Fruit fly (Drosophila melanogaster) whole organism, embryonic: ENCODE results near the gene Tsp29Fa.

Experiments used
- Ada2b ChIP-seq: fragments of 200-800 bp; sonication (Bioruptor generic); IDR thresholded peaks from 2 replicates; pipeline ENCODE4 v1.3.6; 2022; ENCODE audit warnings: missing biosample characterization, missing genetic modification characterization
- Atf6 ChIP-seq: fragments of 200-800 bp; sonication (Bioruptor generic); IDR thresholded peaks from 2 replicates; pipeline ENCODE4 v1.3.6; 2022; ENCODE audit warnings: missing biosample characterization, missing genetic modification characterization
- CG1024 ChIP-seq: fragments of 200-800 bp; sonication (Bioruptor generic); IDR thresholded peaks from 2 replicates; pipeline ENCODE4 v1.3.6; 2022; ENCODE audit warnings: missing biosample characterization, missing genetic modification characterization
- CG11085 ChIP-seq: fragments of 200-800 bp; sonication (Bioruptor generic); IDR thresholded peaks from 2 replicates; pipeline ENCODE4 v1.3.6; 2022; ENCODE audit warnings: missing biosample characterization, missing genetic modification characterization
- CG12155 ChIP-seq: fragments of 200-800 bp; sonication (Bioruptor generic); optimal IDR thresholded peaks from 3 replicates; lab custom pipeline; 2016; ENCODE audit warnings: missing biosample characterization, missing genetic modification characterization
- CG12659 ChIP-seq: fragments of 200-800 bp; sonication (Bioruptor generic); optimal IDR thresholded peaks from 3 replicates; lab custom pipeline; 2017; ENCODE audit warnings: mild to moderate bottlenecking, missing biosample characterization, missing genetic modification reagents, missing genetic modification characterization
- CG12769 ChIP-seq: fragments of 200-800 bp; sonication (Bioruptor generic); optimal IDR thresholded peaks from 2 replicates; lab custom pipeline; 2019; ENCODE audit warnings: missing biosample characterization, mild to moderate bottlenecking, missing genetic modification characterization, moderate library complexity
- CG15601 ChIP-seq: fragments of 200-800 bp; sonication (Bioruptor generic); optimal IDR thresholded peaks from 3 replicates; lab custom pipeline; 2019; ENCODE audit warnings: missing biosample characterization, mild to moderate bottlenecking, missing genetic modification characterization, moderate library complexity
- CG18262 ChIP-seq: fragments of 200-800 bp; optimal IDR thresholded peaks from 3 replicates; lab custom pipeline; 2019; ENCODE audit warnings: missing biosample characterization, mild to moderate bottlenecking, missing genetic modification characterization, moderate library complexity
- CG1832 ChIP-seq: fragments of 200-800 bp; sonication (Bioruptor generic); optimal IDR thresholded peaks from 2 replicates; lab custom pipeline; 2017; ENCODE audit warnings: missing biosample characterization, mild to moderate bottlenecking, missing genetic modification characterization, inconsistent platforms
- CG18476 ChIP-seq: fragments of 200-800 bp; sonication (Bioruptor generic); optimal IDR thresholded peaks from 2 replicates; lab custom pipeline; 2016; ENCODE audit warnings: missing biosample characterization, mild to moderate bottlenecking, missing genetic modification characterization
- CG2875 ChIP-seq: fragments of 200-800 bp; sonication (Bioruptor generic); optimal IDR thresholded peaks from 2 replicates; lab custom pipeline; 2017; ENCODE audit warnings: missing biosample characterization, mild to moderate bottlenecking, missing genetic modification characterization, missing genetic modification reagents
- CG31224 ChIP-seq: fragments of 200-800 bp; sonication (Bioruptor generic); IDR thresholded peaks from 2 replicates; pipeline ENCODE4 v1.3.6; 2022; ENCODE audit warnings: missing biosample characterization, missing genetic modification characterization
- CG3163 ChIP-seq: fragments of 200-800 bp; sonication (Bioruptor generic); optimal IDR thresholded peaks from 3 replicates; lab custom pipeline; 2016; ENCODE audit warnings: missing biosample characterization, missing genetic modification characterization
- CG34422 ChIP-seq: fragments of 200-800 bp; sonication (Bioruptor generic); IDR thresholded peaks from 3 replicates; pipeline ENCODE4 v1.3.6; 2022; ENCODE audit warnings: missing biosample characterization, missing genetic modification characterization
- CG4404 ChIP-seq: fragments of 200-800 bp; sonication (Bioruptor generic); IDR thresholded peaks from 2 replicates; pipeline ENCODE4 v1.3.6; 2022; ENCODE audit warnings: missing biosample characterization, missing genetic modification characterization
- CG5180 ChIP-seq: fragments of 200-800 bp; sonication (Bioruptor generic); optimal IDR thresholded peaks from 3 replicates; lab custom pipeline; 2017; ENCODE audit warnings: missing biosample characterization, missing genetic modification characterization, mild to moderate bottlenecking, moderate library complexity, missing genetic modification reagents
- CG8089 ChIP-seq: fragments of 200-800 bp; sonication (Bioruptor generic); optimal IDR thresholded peaks from 3 replicates; lab custom pipeline; 2016; ENCODE audit warnings: missing biosample characterization, missing genetic modification characterization
- Dref ChIP-seq: fragments of 200-800 bp; sonication (Bioruptor generic); IDR thresholded peaks from 2 replicates; pipeline ENCODE4 v1.3.6; 2022; ENCODE audit warnings: missing biosample characterization, missing genetic modification characterization
- E2f1 ChIP-seq: fragments of 200-800 bp; sonication (Bioruptor generic); IDR thresholded peaks from 2 replicates; pipeline ENCODE4 v1.3.6; 2022; ENCODE audit warnings: missing biosample characterization, missing genetic modification characterization
- Fer3 ChIP-seq: fragments of 200-800 bp; sonication (Bioruptor generic); optimal IDR thresholded peaks from 2 replicates; lab custom pipeline; 2018; ENCODE audit warnings: missing biosample characterization, mild to moderate bottlenecking, missing genetic modification characterization, moderate library complexity
- Gug ChIP-seq: fragments of 200-800 bp; sonication (Bioruptor generic); IDR thresholded peaks from 4 replicates; pipeline ENCODE4 v1.3.6; 2022; ENCODE audit warnings: missing biosample characterization, missing genetic modification characterization
- HLH4C ChIP-seq: fragments of 200-800 bp; sonication (Bioruptor generic); IDR thresholded peaks from 3 replicates; pipeline ENCODE4 v1.3.6; 2022; ENCODE audit warnings: missing biosample characterization, missing genetic modification characterization; ENCODE audit not compliant: partially characterized antibody
- MTF-1 ChIP-seq: fragments of 200-800 bp; sonication (Bioruptor generic); optimal IDR thresholded peaks from 2 replicates; lab custom pipeline; 2018; ENCODE audit warnings: missing biosample characterization, mild to moderate bottlenecking, missing genetic modification characterization, borderline replicate concordance
- Med ChIP-seq: fragments of 200-800 bp; sonication (Bioruptor generic); peaks from one replicate; lab custom pipeline; 2016; ENCODE audit warnings: missing biosample characterization, missing genetic modification characterization, mild to moderate bottlenecking, inconsistent platforms, moderate library complexity
- Stat92E ChIP-seq, 3 experiments: fragments of >200 bp in 2 of 3; fragments of 200-800 bp in 1 of 3; sonication (Bioruptor generic) in 1 of 3; optimal IDR thresholded peaks; 2 replicates each; lab custom pipeline; 2017 to 2019; ENCODE audit warnings: missing biosample characterization in 3 of 3, missing genetic modification characterization in 3 of 3, mild to moderate bottlenecking in 1 of 3, moderate library complexity in 1 of 3
- Taf1 ChIP-seq: fragments of 200-800 bp; sonication (Bioruptor generic); IDR thresholded peaks from 2 replicates; pipeline ENCODE4 v1.3.6; 2022; ENCODE audit warnings: missing biosample characterization, missing genetic modification characterization
- YL-1 ChIP-seq: fragments of 200-800 bp; sonication (Bioruptor generic); optimal IDR thresholded peaks from 3 replicates; lab custom pipeline; 2017; ENCODE audit warnings: missing biosample characterization, mild to moderate bottlenecking, missing genetic modification characterization
- ase ChIP-seq: fragments of 200-800 bp; sonication (Bioruptor generic); IDR thresholded peaks from 3 replicates; pipeline ENCODE4 v1.3.6; 2022; ENCODE audit warnings: missing biosample characterization, missing genetic modification characterization
- bcd ChIP-seq: fragments of 200-800 bp; sonication (Bioruptor generic); optimal IDR thresholded peaks from 2 replicates; lab custom pipeline; 2017; ENCODE audit warnings: missing biosample characterization, mild to moderate bottlenecking, missing genetic modification characterization
- croc ChIP-seq: fragments of 200-800 bp; sonication (Bioruptor generic); conservative IDR thresholded peaks from 3 replicates; pipeline ENCODE4 v1.3.6; 2022; ENCODE audit warnings: missing biosample characterization, missing genetic modification characterization
- dysf ChIP-seq: fragments of 200-800 bp; sonication (Bioruptor generic); IDR thresholded peaks from 3 replicates; pipeline ENCODE4 v1.3.6; 2022; ENCODE audit warnings: missing biosample characterization, missing genetic modification characterization
- ems ChIP-seq: fragments of 200-800 bp; sonication (Bioruptor generic); optimal IDR thresholded peaks from 3 replicates; lab custom pipeline; 2016; ENCODE audit warnings: missing biosample characterization, missing genetic modification characterization
- exex ChIP-seq: fragments of 200-800 bp; sonication (Bioruptor generic); optimal IDR thresholded peaks from 4 replicates; lab custom pipeline; 2018; ENCODE audit warnings: missing biosample characterization, mild to moderate bottlenecking, missing genetic modification characterization, moderate library complexity
- fd64A ChIP-seq: fragments of 200-800 bp; sonication (Bioruptor generic); optimal IDR thresholded peaks from 3 replicates; lab custom pipeline; 2018; ENCODE audit warnings: missing biosample characterization, mild to moderate bottlenecking, missing genetic modification characterization
- gcm ChIP-seq: fragments of 200-800 bp; sonication (Bioruptor generic); optimal IDR thresholded peaks from 2 replicates; lab custom pipeline; 2019; ENCODE audit warnings: missing biosample characterization, mild to moderate bottlenecking, missing genetic modification characterization, moderate library complexity
- her ChIP-seq: fragments of 200-800 bp; sonication (Bioruptor generic); optimal IDR thresholded peaks from 2 replicates; lab custom pipeline; 2016; ENCODE audit warnings: missing biosample characterization, missing genetic modification characterization
- ind ChIP-seq: fragments of 200-800 bp; sonication (Bioruptor generic); optimal IDR thresholded peaks from 3 replicates; lab custom pipeline; 2016; ENCODE audit warnings: missing biosample characterization, missing genetic modification characterization
- klu ChIP-seq: fragments of 200-800 bp; sonication (Bioruptor generic); IDR thresholded peaks from 2 replicates; pipeline ENCODE4 v1.3.6; 2022; ENCODE audit warnings: missing biosample characterization, missing genetic modification characterization
- lola ChIP-seq, 3 experiments: fragments of >200 bp in 2 of 3; fragments of 200-800 bp in 1 of 3; sonication (Bioruptor generic) in 1 of 3; optimal IDR thresholded peaks; 2 replicates each; lab custom pipeline; 2017 to 2019; ENCODE audit warnings: missing biosample characterization in 3 of 3, missing genetic modification characterization in 3 of 3, mild to moderate bottlenecking in 1 of 3, moderate library complexity in 1 of 3
- lov ChIP-seq, 2 experiments: fragments of 200-800 bp in 1 of 2; fragments of >200 bp in 1 of 2; sonication (Bioruptor generic) in 1 of 2; IDR thresholded peaks in 1 of 2; optimal IDR thresholded peaks in 1 of 2; 2 replicates in 1 of 2; 3 replicates in 1 of 2; pipeline versions ENCODE4 v1.3.6 to Lab custom; 2017 to 2022; ENCODE audit warnings: missing biosample characterization in 1 of 2, missing genetic modification characterization in 1 of 2
- oc ChIP-seq: fragments of 200-800 bp; sonication (Bioruptor generic); optimal IDR thresholded peaks from 2 replicates; lab custom pipeline; 2018; ENCODE audit warnings: missing biosample characterization, mild to moderate bottlenecking, missing genetic modification characterization, moderate library complexity
- pho ChIP-seq: fragments of 200-800 bp; sonication (Bioruptor generic); optimal IDR thresholded peaks from 2 replicates; lab custom pipeline; 2016; ENCODE audit warnings: missing biosample characterization, missing genetic modification characterization
- psq ChIP-seq: fragments of 200-800 bp; sonication (Bioruptor generic); optimal IDR thresholded peaks from 2 replicates; lab custom pipeline; 2017; ENCODE audit warnings: missing biosample characterization, missing genetic modification characterization
- pzg ChIP-seq: fragments of 200-800 bp; sonication (Bioruptor generic); optimal IDR thresholded peaks from 3 replicates; lab custom pipeline; 2018; ENCODE audit warnings: missing biosample characterization, mild to moderate bottlenecking, missing genetic modification characterization, moderate library complexity
- trem ChIP-seq: fragments of 200-800 bp; optimal IDR thresholded peaks from 3 replicates; lab custom pipeline; 2019; ENCODE audit warnings: missing biosample characterization, mild to moderate bottlenecking, missing genetic modification characterization, moderate library complexity
- unc-4 ChIP-seq: fragments of 200-800 bp; sonication (Bioruptor generic); IDR thresholded peaks from 2 replicates; pipeline ENCODE4 v1.3.6; 2022; ENCODE audit warnings: missing biosample characterization, missing genetic modification characterization; ENCODE audit not compliant: partially characterized antibody
- zfh1 ChIP-seq: fragments of 200-800 bp; sonication (Bioruptor generic); IDR thresholded peaks from 3 replicates; pipeline ENCODE4 v1.3.6; 2022; ENCODE audit warnings: missing biosample characterization, missing genetic modification characterization

Gene Tsp29Fa

DNA sequence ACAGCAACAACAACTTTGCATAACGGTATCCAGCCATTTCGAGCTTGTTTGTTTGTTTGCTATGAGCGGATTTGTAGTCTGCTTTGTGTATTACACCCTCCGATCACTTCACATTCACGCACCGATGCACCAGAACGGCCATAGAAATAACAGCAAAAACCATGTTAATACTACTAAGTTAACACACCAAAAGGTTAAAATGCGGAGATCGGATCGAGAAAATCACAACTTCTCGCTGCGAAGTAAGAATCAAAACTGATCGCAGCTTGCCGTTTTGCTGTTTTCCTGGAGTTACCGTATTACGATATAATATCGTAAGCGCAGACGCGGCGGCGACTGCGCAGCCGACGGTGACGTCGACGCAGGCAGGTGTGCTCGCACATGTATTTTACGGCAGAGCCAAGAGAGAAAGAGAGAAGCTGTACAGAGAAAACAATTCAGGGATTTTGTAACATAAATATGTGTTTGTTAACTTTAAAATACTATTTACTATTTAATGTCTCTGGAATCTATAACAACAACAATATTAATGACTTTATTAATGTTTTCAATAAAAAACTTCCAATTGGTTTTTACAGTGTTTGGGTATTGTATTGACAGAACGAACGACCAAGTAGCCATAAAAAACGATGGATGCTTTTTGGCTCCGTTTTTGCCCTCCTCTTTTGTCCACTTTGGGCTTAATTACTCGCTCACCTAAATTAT lies 51.0 kb downstream of the Tsp29Fa start, which contains the start of gene CG13101 (continued):
- peak in 1 of 3 experiments; percentile 83 for TF ChIP-seq Stat92E (GFP tag; optimal IDR thresholded peaks at IDR 0.05; lab: Kevin White, UChicago)
- TF ChIP-seq Ada2b (GFP tag; lab: Robert Waterston, UW), result peak; percentile 94
- TF ChIP-seq CG18476 (GFP tag; lab: Kevin White, UChicago), result peak; percentile 90
- peak; percentile 90 for TF ChIP-seq CG31224 (GFP tag; lab: Robert Waterston, UW)
- TF ChIP-seq MTF-1, result peak; percentile 79
- no peak for TF ChIP-seq Dref (GFP tag; lab: Robert Waterston, UW)
- TF ChIP-seq CG12155, result peak; percentile 88
- TF ChIP-seq exex (tag; lab: Kevin White, UChicago), result peak; percentile 70
- peak; percentile 90 for TF ChIP-seq CG12769 (tag; lab: Kevin White, UChicago)
- TF ChIP-seq dysf (GFP tag; lab: Robert Waterston, UW), result peak; percentile 97
- peak; percentile 67; the same call in 3 of the 4 replicates for TF ChIP-seq Gug (GFP tag; lab: Robert Waterston, UW)
- TF ChIP-seq CG12659 (GFP tag; lab: Kevin White, UChicago), result peak; percentile 94
- peak; percentile 95; the same call in 2 of the 3 replicates for TF ChIP-seq CG34422 (GFP tag; lab: Robert Waterston, UW)
- peak; percentile 90 for TF ChIP-seq ind (GFP tag; lab: Kevin White, UChicago)
- peak; percentile 2 for TF ChIP-seq pzg (GFP tag; lab: Kevin White, UChicago)
- peak; percentile 69 for TF ChIP-seq CG3163 (GFP tag; lab: Kevin White, UChicago)
- peak; percentile 93 for TF ChIP-seq klu (GFP tag; lab: Robert Waterston, UW)
- TF ChIP-seq trem (tag; lab: Kevin White, UChicago), result peak; percentile 88
- TF ChIP-seq her (GFP tag; lab: Kevin White, UChicago), result peak; percentile 66
- peak; percentile 61 for TF ChIP-seq YL-1
- TF ChIP-seq unc-4, result no peak
- no peak for TF ChIP-seq CG1832 (GFP tag; lab: Kevin White, UChicago)
- peak; percentile 84 for TF ChIP-seq CG4404 (GFP tag; lab: Robert Waterston, UW)
- peak; percentile 83 for TF ChIP-seq croc
- peak; percentile 86 for TF ChIP-seq ems (GFP tag; lab: Kevin White, UChicago)
- TF ChIP-seq gcm (GFP tag; lab: Kevin White, UChicago), result peak; percentile 92
- peak in 1 of 3 experiments; percentile 93 for TF ChIP-seq lola (GFP tag; optimal IDR thresholded peaks at IDR 0.05; lab: Kevin White, UChicago)
- peak; percentile 94 for TF ChIP-seq Fer3 (tag; lab: Kevin White, UChicago)
- TF ChIP-seq CG5180 (GFP tag; lab: Kevin White, UChicago), result peak; percentile 75
- no peak for TF ChIP-seq lov (optimal IDR thresholded peaks at IDR 0.05; lab: Kevin White, UChicago)
- peak; percentile 85; the same call in 2 of the 3 replicates for TF ChIP-seq lov (GFP tag; IDR thresholded peaks at IDR 0.05; lab: Robert Waterston, UW)
- peak; percentile 95 for TF ChIP-seq E2f1 (GFP tag; lab: Robert Waterston, UW)
- TF ChIP-seq CG18262 (tag; lab: Kevin White, UChicago), result peak; percentile 94
- peak; percentile 53 for TF ChIP-seq fd64A (GFP tag; lab: Kevin White, UChicago)
- TF ChIP-seq CG8089 (GFP tag; lab: Kevin White, UChicago), result peak; percentile 63
- TF ChIP-seq Taf1 (GFP tag; lab: Robert Waterston, UW), result peak; percentile 85
- peak; percentile 63 for TF ChIP-seq psq
- peak; percentile 96 for TF ChIP-seq Med (GFP tag; lab: Kevin White, UChicago)
- peak; percentile 96 for TF ChIP-seq Atf6 (GFP tag; lab: Robert Waterston, UW)
- peak; percentile 89 for TF ChIP-seq CG2875
- peak; percentile 92 for TF ChIP-seq ase
- peak; percentile 93 for TF ChIP-seq oc (tag; lab: Kevin White, UChicago)
- TF ChIP-seq CG11085, result peak; percentile 89
- peak; percentile 91 for TF ChIP-seq pho (GFP tag; lab: Kevin White, UChicago)
- TF ChIP-seq zfh1 (GFP tag; lab: Robert Waterston, UW), result peak; percentile 94
- no peak for TF ChIP-seq HLH4C
- TF ChIP-seq bcd (GFP tag; lab: Kevin White, UChicago), result peak; percentile 92
- peak; percentile 89 for TF ChIP-seq CG15601 (tag; lab: Kevin White, UChicago)
- TF ChIP-seq CG1024 (GFP tag; lab: Robert Waterston, UW), result peak; percentile 82
